Worm (Caenorhabditis elegans): Measurements from ENCODE around the gene col-103.

The col-103 gene

DNA sequence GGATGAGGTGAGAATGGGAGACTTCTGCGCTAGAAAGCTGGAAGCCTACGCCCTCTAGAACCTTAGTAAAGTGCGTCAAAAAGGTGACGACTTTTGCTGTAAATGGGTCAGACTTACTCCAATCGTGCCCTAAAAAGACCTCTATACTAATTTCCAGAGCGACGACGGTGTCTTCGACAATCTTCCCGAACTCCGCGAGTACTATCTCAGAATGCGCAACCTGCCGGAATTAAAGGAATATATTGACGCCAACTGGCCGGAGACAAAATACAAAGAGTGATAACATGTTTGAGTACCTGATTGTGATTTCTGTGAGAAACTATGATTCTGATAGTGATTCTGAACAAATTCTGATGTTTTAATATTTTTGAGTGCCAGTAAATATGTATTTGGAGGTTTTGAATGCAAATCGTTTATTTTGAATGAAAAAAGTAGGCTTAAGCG, 1.4 kb downstream of the col-103 start (continued):
- no peak for TF ChIP-seq lin-35 (GFP tag; optimal IDR thresholded peaks at IDR 0.05)
- TF ChIP-seq dsc-1 (tag; optimal IDR thresholded peaks at IDR 0.05), result no peak
- no peak for TF ChIP-seq unc-98 (GFP tag; IDR thresholded peaks at IDR 0.05)
- peak; percentile 28 for TF ChIP-seq xbp-1 (tag; optimal IDR thresholded peaks at IDR 0.05)
- TF ChIP-seq mdl-1 (tag; optimal IDR thresholded peaks at IDR 0.05), result no peak
- TF ChIP-seq sptf-1 (tag; optimal IDR thresholded peaks at IDR 0.05), result no peak
- no peak for TF ChIP-seq unc-130 (tag; optimal IDR thresholded peaks at IDR 0.05)
- TF ChIP-seq fkh-10 (GFP tag; optimal IDR thresholded peaks at IDR 0.05), result no peak
- no peak for TF ChIP-seq irx-1 (tag; optimal IDR thresholded peaks at IDR 0.05)
- no peak for TF ChIP-seq ceh-82 (tag; optimal IDR thresholded peaks at IDR 0.05)
- TF ChIP-seq ces-1 (GFP tag; optimal IDR thresholded peaks at IDR 0.05), result no peak
- no peak for TF ChIP-seq ceh-90 (tag; optimal IDR thresholded peaks at IDR 0.05)
- TF ChIP-seq nhr-77 (tag; optimal IDR thresholded peaks at IDR 0.05), result no peak
- TF ChIP-seq C16A3.4 (tag; optimal IDR thresholded peaks at IDR 0.05), result peak; percentile 14
- TF ChIP-seq pag-3 (tag; optimal IDR thresholded peaks at IDR 0.05; ENCODE audit: borderline replicate concordance, insufficient read depth), result no peak
- no peak for TF ChIP-seq C04F5.9 (tag; optimal IDR thresholded peaks at IDR 0.05)
- no peak for TF ChIP-seq skn-1 (tag; optimal IDR thresholded peaks at IDR 0.05)
- no peak for TF ChIP-seq Y116A8C.19 (tag; optimal IDR thresholded peaks at IDR 0.05; ENCODE audit: borderline replicate concordance)
- no peak for TF ChIP-seq hlh-4 (tag; optimal IDR thresholded peaks at IDR 0.05)
- no peak for TF ChIP-seq F16B12.6 (tag; optimal IDR thresholded peaks at IDR 0.05)
- TF ChIP-seq tbx-2 (tag; optimal IDR thresholded peaks at IDR 0.05), result no peak
- no peak for TF ChIP-seq nhr-76 (tag; optimal IDR thresholded peaks at IDR 0.05)
- TF ChIP-seq snu-23 (GFP tag; optimal IDR thresholded peaks at IDR 0.05), result peak; percentile 36
- TF ChIP-seq nhr-20 (tag; optimal IDR thresholded peaks at IDR 0.05), result no peak
- TF ChIP-seq ztf-11 (tag; optimal IDR thresholded peaks at IDR 0.05), result no peak
- peak; percentile 63 for TF ChIP-seq aly-2 (tag; optimal IDR thresholded peaks at IDR 0.05)
- peak; percentile 23 to 31 for TF ChIP-seq lsy-2 (tag; optimal IDR thresholded peaks at IDR 0.05)
- no peak for TF ChIP-seq egl-13 (tag; optimal IDR thresholded peaks at IDR 0.05)
- no peak for TF ChIP-seq sox-4 (tag; optimal IDR thresholded peaks at IDR 0.05)
- no peak for TF ChIP-seq nhr-12 (tag; optimal IDR thresholded peaks at IDR 0.05)
- TF ChIP-seq unc-30 (tag; optimal IDR thresholded peaks at IDR 0.05), result no peak
- no peak for TF ChIP-seq lin-14 (GFP tag; optimal IDR thresholded peaks at IDR 0.05)
- TF ChIP-seq blmp-1 (tag; optimal IDR thresholded peaks at IDR 0.05), result no peak
- TF ChIP-seq fkh-8 (tag; optimal IDR thresholded peaks at IDR 0.05), result no peak
- no peak for TF ChIP-seq snpc-4 (tag; optimal IDR thresholded peaks at IDR 0.05)
- TF ChIP-seq sup-37 (GFP tag; optimal IDR thresholded peaks at IDR 0.05), result no peak
- TF ChIP-seq hlh-17 (GFP tag; optimal IDR thresholded peaks at IDR 0.05; ENCODE audit: borderline replicate concordance), result no peak
- TF ChIP-seq mab-9 (GFP tag; IDR thresholded peaks at IDR 0.05), result no peak
- no peak for TF ChIP-seq swsn-7 (tag; optimal IDR thresholded peaks at IDR 0.05)
- TF ChIP-seq hpl-2 (GFP tag; optimal IDR thresholded peaks at IDR 0.05), result no peak

DNA sequence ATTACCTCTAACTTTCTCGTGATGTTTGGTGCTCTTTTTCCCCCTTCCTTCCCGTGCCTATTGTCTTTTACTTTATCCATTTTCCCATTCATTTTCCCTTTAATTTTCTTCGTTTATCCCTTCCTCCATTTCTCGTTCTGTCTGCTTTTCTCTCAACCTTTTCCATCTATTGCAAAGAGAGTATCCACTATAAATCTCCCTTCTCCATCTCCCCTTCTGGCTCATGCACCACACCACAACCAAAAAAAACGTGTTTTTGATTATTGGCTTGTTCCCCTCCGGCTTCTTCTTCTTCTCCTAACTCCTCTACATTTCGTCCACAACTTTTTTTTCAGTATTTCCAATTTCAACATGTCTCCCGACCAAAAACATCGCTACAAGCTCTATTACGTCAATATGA, 3.2 kb downstream of the col-103 start, which contains the start of gene gst-40:
Gene gst-40, plus strand, starts transcription at position 236 of the 400 bp plus-strand sequence.
- TF ChIP-seq dsc-1 (tag; optimal IDR thresholded peaks at IDR 0.05) (peak; percentile 80), mab-9 (GFP tag; IDR thresholded peaks at IDR 0.05) (no peak), fkh-4 (tag; optimal IDR thresholded peaks at IDR 0.05; ENCODE audit: borderline replicate concordance) (peak; percentile 16), tbx-2 (tag; optimal IDR thresholded peaks at IDR 0.05) (peak; percentile 5), efl-1 (optimal IDR thresholded peaks at IDR 0.05) (no peak), efl-1 (GFP tag; optimal IDR thresholded peaks at IDR 0.05 in 1 of 2) (peak in 1 of 2 experiments; percentile 86), nhr-90 (tag; optimal IDR thresholded peaks at IDR 0.05; ENCODE audit: poor library complexity) (no peak), hpl-2 (GFP tag; optimal IDR thresholded peaks at IDR 0.05) (no peak), fkh-8 (tag; optimal IDR thresholded peaks at IDR 0.05) (peak; percentile 46)

Measured in whole organism, L1 larva.